Fruit fly (Drosophila melanogaster): Measurements from ENCODE around the gene CG12689.

CG12689 gene

DNA sequence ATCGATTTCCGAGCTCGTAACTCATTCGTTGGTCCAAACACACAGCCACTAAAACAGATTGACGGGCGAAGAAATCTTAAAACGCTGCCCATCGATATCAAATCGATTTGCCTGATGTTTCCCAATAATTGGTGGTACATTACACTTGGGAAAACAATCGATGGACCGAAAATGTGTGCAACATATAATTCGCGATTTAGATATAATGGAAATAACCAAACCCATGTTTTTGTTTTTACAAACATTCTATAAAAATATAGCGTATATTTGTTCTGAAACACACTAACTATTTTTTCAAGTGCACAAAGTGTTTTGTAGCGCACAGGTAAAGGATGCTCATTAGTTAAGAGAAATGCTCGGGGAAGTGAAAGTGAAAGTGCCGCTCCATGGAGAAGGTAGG lies 33.8 kb downstream of the CG12689 start (continued):
- TF ChIP-seq usp (GFP tag; optimal IDR thresholded peaks at IDR 0.05): no peak
- peak; percentile 37 for TF ChIP-seq Hsf (GFP tag; optimal IDR thresholded peaks at IDR 0.05)
- TF ChIP-seq CG10209 (GFP tag; optimal IDR thresholded peaks at IDR 0.05): no peak
- TF ChIP-seq CG12659 (GFP tag; optimal IDR thresholded peaks at IDR 0.05): no peak
- no peak for TF ChIP-seq gt (GFP tag; IDR thresholded peaks at IDR 0.05)
- peak; percentile 66 for TF ChIP-seq CG17829 (tag; optimal IDR thresholded peaks at IDR 0.05)
- no peak for TF ChIP-seq CG17612 (GFP tag; IDR thresholded peaks at IDR 0.05)
- peak in 1 of 2 experiments; percentile 55 for TF ChIP-seq chif (GFP tag; optimal IDR thresholded peaks at IDR 0.05)
- no peak for TF ChIP-seq Gug (GFP tag; IDR thresholded peaks at IDR 0.05)
- TF ChIP-seq CG18619 (GFP tag; optimal IDR thresholded peaks at IDR 0.05): no peak
- TF ChIP-seq CG1529 (GFP tag; optimal IDR thresholded peaks at IDR 0.05): no peak
- no peak for TF ChIP-seq CG7786 (GFP tag; optimal IDR thresholded peaks at IDR 0.05)
- no peak for TF ChIP-seq Trl (optimal IDR thresholded peaks at IDR 0.05)
- TF ChIP-seq Trl (GFP tag; optimal IDR thresholded peaks at IDR 0.05): no peak
- no peak for TF ChIP-seq trh (GFP tag; optimal IDR thresholded peaks at IDR 0.05)
- no peak for TF ChIP-seq crc (GFP tag; optimal IDR thresholded peaks at IDR 0.05)
- peak in 1 of 2 experiments; percentile 11 for TF ChIP-seq dpn (GFP tag; optimal IDR thresholded peaks at IDR 0.05)
- TF ChIP-seq CG2116 (GFP tag; optimal IDR thresholded peaks at IDR 0.05): no peak
- no peak for TF ChIP-seq Hmr (GFP tag; optimal IDR thresholded peaks at IDR 0.05)
- peak; percentile 68 for TF ChIP-seq CG10979 (tag; optimal IDR thresholded peaks at IDR 0.05)
- peak; percentile 72 for TF ChIP-seq zfh1 (GFP tag; IDR thresholded peaks at IDR 0.05)
- TF ChIP-seq CG14710 (tag; optimal IDR thresholded peaks at IDR 0.05): peak; percentile 54
- TF ChIP-seq vnd (GFP tag; IDR thresholded peaks at IDR 0.05; ENCODE audit: partially characterized antibody): no peak
- TF ChIP-seq sens (GFP tag): peak; percentile 86
- no peak for TF ChIP-seq Deaf1 (tag; optimal IDR thresholded peaks at IDR 0.05)
- no peak for TF ChIP-seq Dll (GFP tag; IDR thresholded peaks at IDR 0.05; ENCODE audit: partially characterized antibody)
- TF ChIP-seq dati (GFP tag; IDR thresholded peaks at IDR 0.05): no peak
- TF ChIP-seq D (optimal IDR thresholded peaks at IDR 0.05): no peak
- peak; percentile 27 for TF ChIP-seq D (GFP tag; optimal IDR thresholded peaks at IDR 0.05)
- TF ChIP-seq CG12744 (GFP tag; optimal IDR thresholded peaks at IDR 0.05): no peak
- TF ChIP-seq oc (tag; optimal IDR thresholded peaks at IDR 0.05): no peak
- no peak for TF ChIP-seq slou (GFP tag; optimal IDR thresholded peaks at IDR 0.05)
- no peak for TF ChIP-seq fd3F (GFP tag; optimal IDR thresholded peaks at IDR 0.05)
- no peak for TF ChIP-seq aop (GFP tag; IDR thresholded peaks at IDR 0.05)
- TF ChIP-seq her (GFP tag; optimal IDR thresholded peaks at IDR 0.05): no peak
- peak; percentile 9 for TF ChIP-seq tio (GFP tag; optimal IDR thresholded peaks at IDR 0.05)
- no peak for TF ChIP-seq Asciz (GFP tag; optimal IDR thresholded peaks at IDR 0.05)
- TF ChIP-seq rib (GFP tag; IDR thresholded peaks at IDR 0.05): no peak
- no peak for TF ChIP-seq toy (GFP tag; IDR thresholded peaks at IDR 0.05)
- TF ChIP-seq NfI (GFP tag; optimal IDR thresholded peaks at IDR 0.05): no peak
- TF ChIP-seq zf30C (GFP tag; optimal IDR thresholded peaks at IDR 0.05): peak; percentile 66
- TF ChIP-seq vvl (GFP tag; IDR thresholded peaks at IDR 0.05): no peak
- TF ChIP-seq zen2 (GFP tag; IDR thresholded peaks at IDR 0.05; ENCODE audit: partially characterized antibody): no peak
- no peak for TF ChIP-seq inv (GFP tag; IDR thresholded peaks at IDR 0.05; ENCODE audit: partially characterized antibody)
- no peak for TF ChIP-seq CrebB (tag; optimal IDR thresholded peaks at IDR 0.05)
- TF ChIP-seq bigmax (GFP tag; optimal IDR thresholded peaks at IDR 0.05): no peak
- no peak for TF ChIP-seq ERR (GFP tag; optimal IDR thresholded peaks at IDR 0.05)
- TF ChIP-seq CG1603 (tag; optimal IDR thresholded peaks at IDR 0.05): peak; percentile 62
- no peak for TF ChIP-seq Awh (GFP tag; IDR thresholded peaks at IDR 0.05)
- TF ChIP-seq Dad (GFP tag; optimal IDR thresholded peaks at IDR 0.05): no peak
- TF ChIP-seq CG4707 (GFP tag; optimal IDR thresholded peaks at IDR 0.05): no peak
- TF ChIP-seq CG7839 (tag; optimal IDR thresholded peaks at IDR 0.05): peak; percentile 23
- no peak for TF ChIP-seq CG9797 (GFP tag; optimal IDR thresholded peaks at IDR 0.05)
